Worm (Caenorhabditis elegans): ENCODE measurements around the gene pgap-2.
A peak's percentile ranks its signal among the peaks of the same experiment; 100 is the strongest.

pgap-2 gene

ce11 chrIII:4689595-4689994 is 15.7 kb upstream of the pgap-2 start (continued):
- TF ChIP-seq F16B12.6 (tag; optimal IDR thresholded peaks at IDR 0.05) (no peak), fkh-4 (tag; optimal IDR thresholded peaks at IDR 0.05; ENCODE audit: borderline replicate concordance) (no peak), C04F5.9 (tag; optimal IDR thresholded peaks at IDR 0.05) (peak; percentile 46), nhr-11 (tag; optimal IDR thresholded peaks at IDR 0.05) (no peak), pag-3 (tag; optimal IDR thresholded peaks at IDR 0.05; ENCODE audit: borderline replicate concordance, insufficient read depth) (no peak), fkh-10 (GFP tag; optimal IDR thresholded peaks at IDR 0.05) (no peak), rnt-1 (tag; optimal IDR thresholded peaks at IDR 0.05) (peak; percentile 83), hlh-17 (GFP tag; optimal IDR thresholded peaks at IDR 0.05; ENCODE audit: borderline replicate concordance) (no peak), ets-5 (GFP tag; IDR thresholded peaks at IDR 0.05) (no peak), unc-98 (GFP tag; IDR thresholded peaks at IDR 0.05) (no peak), sox-4 (tag; optimal IDR thresholded peaks at IDR 0.05) (no peak), irx-1 (tag; optimal IDR thresholded peaks at IDR 0.05) (peak; percentile 56), ama-1 (optimal IDR thresholded peaks at IDR 0.05) (peak; percentile 66), grh-1 (GFP tag; IDR thresholded peaks at IDR 0.05) (0 out of 2 replicates have a peak, but pooled peaks have one; percentile 38), mab-9 (GFP tag; IDR thresholded peaks at IDR 0.05) (no peak), sptf-1 (tag; optimal IDR thresholded peaks at IDR 0.05) (no peak), pqm-1 (tag; optimal IDR thresholded peaks at IDR 0.05) (no peak), nhr-237 (tag; optimal IDR thresholded peaks at IDR 0.05) (no peak), ceh-82 (tag; optimal IDR thresholded peaks at IDR 0.05) (peak; percentile 20 to 64 (median 61)), mdl-1 (tag; optimal IDR thresholded peaks at IDR 0.05) (peak in 1 of 2 experiments; percentile 94), C34B4.2 (tag; optimal IDR thresholded peaks at IDR 0.05) (no peak), unc-30 (tag; optimal IDR thresholded peaks at IDR 0.05) (no peak), Y116A8C.19 (tag; optimal IDR thresholded peaks at IDR 0.05; ENCODE audit: borderline replicate concordance) (no peak), lin-15B (tag; optimal IDR thresholded peaks at IDR 0.05) (no peak), nhr-28 (tag; optimal IDR thresholded peaks at IDR 0.05) (no peak), nhr-77 (tag; optimal IDR thresholded peaks at IDR 0.05) (peak; percentile 66), lin-13 (GFP tag; optimal IDR thresholded peaks at IDR 0.05) (peak; percentile 59), ceh-88 (GFP tag; IDR thresholded peaks at IDR 0.05) (no peak), nhr-20 (tag; optimal IDR thresholded peaks at IDR 0.05) (peak; percentile 78), nhr-76 (tag; optimal IDR thresholded peaks at IDR 0.05) (no peak), lin-35 (GFP tag; optimal IDR thresholded peaks at IDR 0.05) (peak; percentile 41 to 86), fkh-8 (tag; optimal IDR thresholded peaks at IDR 0.05) (peak; percentile 20), mep-1 (tag; optimal IDR thresholded peaks at IDR 0.05) (peak; percentile 87), nhr-84 (tag; optimal IDR thresholded peaks at IDR 0.05) (no peak), sup-37 (GFP tag; optimal IDR thresholded peaks at IDR 0.05) (peak; percentile 49), alr-1 (tag; optimal IDR thresholded peaks at IDR 0.05; ENCODE audit: borderline replicate concordance) (no peak), ceh-8 (GFP tag; optimal IDR thresholded peaks at IDR 0.05) (no peak), pax-3 (tag; optimal IDR thresholded peaks at IDR 0.05) (peak; percentile 42), ztf-4 (tag; optimal IDR thresholded peaks at IDR 0.05) (peak; percentile 50), unc-130 (tag; optimal IDR thresholded peaks at IDR 0.05) (peak; percentile 76), xbp-1 (tag; optimal IDR thresholded peaks at IDR 0.05) (peak; percentile 61), unc-86 (tag; optimal IDR thresholded peaks at IDR 0.05) (peak; percentile 6), egl-27 (tag; optimal IDR thresholded peaks at IDR 0.05) (no peak), zip-4 (GFP tag; optimal IDR thresholded peaks at IDR 0.05) (peak; percentile 4), tlp-1 (tag; optimal IDR thresholded peaks at IDR 0.05) (no peak), nhr-12 (tag; optimal IDR thresholded peaks at IDR 0.05) (no peak), snu-23 (GFP tag; optimal IDR thresholded peaks at IDR 0.05) (peak; percentile 87), elt-2 (tag; optimal IDR thresholded peaks at IDR 0.05) (peak; percentile 71), dpl-1 (GFP tag; optimal IDR thresholded peaks at IDR 0.05) (peak; percentile 40 to 62 (median 58)), snpc-4 (tag; optimal IDR thresholded peaks at IDR 0.05) (no peak), nhr-90 (tag; optimal IDR thresholded peaks at IDR 0.05; ENCODE audit: poor library complexity) (peak; percentile 85), blmp-1 (tag; optimal IDR thresholded peaks at IDR 0.05) (peak; percentile 14), nhr-85 (tag) (peak; percentile 68)
